Fruit fly (Drosophila melanogaster) whole organism, embryonic: ENCODE results near the gene Pgant8.

Experiments used
- HmgD ChIP-seq: fragments of 200-800 bp; sonication (Bioruptor generic); optimal IDR thresholded peaks from 3 replicates; lab custom pipeline; 2016; ENCODE audit warnings: missing biosample characterization, missing genetic modification characterization
- ab ChIP-seq: fragments of 200-800 bp; sonication (Bioruptor generic); optimal IDR thresholded peaks from 2 replicates; lab custom pipeline; 2016; ENCODE audit warnings: missing biosample characterization, missing genetic modification characterization
- gro ChIP-seq: fragments of 200-800 bp; sonication (Bioruptor generic); optimal IDR thresholded peaks from 2 replicates; lab custom pipeline; 2016; ENCODE audit warnings: missing biosample characterization, missing genetic modification characterization
- vvl ChIP-seq: fragments of 200-800 bp; sonication (Bioruptor generic); IDR thresholded peaks from 2 replicates; pipeline ENCODE4 v1.3.6; 2022; ENCODE audit warnings: missing biosample characterization, missing genetic modification characterization

- TF ChIP-seq vvl (GFP tag; lab: Robert Waterston, UW) = no peak
- TF ChIP-seq gro (GFP tag; lab: Kevin White, UChicago) = no peak
- TF ChIP-seq ab (GFP tag; lab: Kevin White, UChicago) = no peak
- no peak for TF ChIP-seq HmgD (GFP tag; lab: Kevin White, UChicago)
Observed at dm6 chr3L:15677662-15678061, 6.0 kb upstream of the Pgant8 start.
